Worm (Caenorhabditis elegans) whole organism, L1 larva: ENCODE data around the gene srw-139.

Source experiments
- C04F5.9 ChIP-seq: sonication (generic microtip); optimal IDR thresholded peaks from 2 replicates; lab custom pipeline; 2016; ENCODE audit warnings: missing genetic modification characterization, missing compliant biosample characterization
- C16A3.4 ChIP-seq: fragments of 150-350 bp; optimal IDR thresholded peaks from 2 replicates; lab custom pipeline; 2014; ENCODE audit warnings: missing biosample characterization, missing genetic modification characterization
- Y116A8C.19 ChIP-seq: sonication (generic microtip); optimal IDR thresholded peaks from 2 replicates; lab custom pipeline; 2016; ENCODE audit warnings: missing compliant biosample characterization, missing genetic modification characterization, borderline replicate concordance
- aha-1 ChIP-seq: fragments of 150-350 bp; optimal IDR thresholded peaks from 2 replicates; lab custom pipeline; 2014; ENCODE audit warnings: missing biosample characterization, missing genetic modification characterization
- ceh-8 ChIP-seq: fragments of 200-800 bp; sonication (Bioruptor generic); optimal IDR thresholded peaks from 2 replicates; lab custom pipeline; 2018; ENCODE audit warnings: mild to moderate bottlenecking, missing genetic modification characterization, moderate library complexity, missing compliant biosample characterization
- ceh-88 ChIP-seq: fragments of 200-800 bp; sonication (Bioruptor generic); IDR thresholded peaks from 2 replicates; pipeline ENCODE4 v1.3.6; 2022; ENCODE audit warnings: missing genetic modification characterization, missing compliant biosample characterization
- dsc-1 ChIP-seq: sonication (generic microtip); optimal IDR thresholded peaks from 2 replicates; lab custom pipeline; 2016; ENCODE audit warnings: mild to moderate bottlenecking, missing genetic modification characterization, missing compliant biosample characterization
- efl-1 ChIP-seq, 4 experiments: fragments of 150-350 bp; optimal IDR thresholded peaks in 3 of 4; peaks in 1 of 4; 1 replicate in 1 of 4; 2 replicates in 3 of 4; lab custom pipeline; 2014; ENCODE audit warnings: missing biosample characterization in 2 of 4, missing genetic modification characterization in 2 of 4, missing genetic modification reagents in 2 of 4
- efl-3 ChIP-seq: fragments of 200-800 bp; sonication (Bioruptor generic); optimal IDR thresholded peaks from 2 replicates; lab custom pipeline; 2018; ENCODE audit warnings: mild to moderate bottlenecking, missing genetic modification characterization, missing compliant biosample characterization
- egl-13 ChIP-seq: sonication (generic microtip); optimal IDR thresholded peaks from 2 replicates; lab custom pipeline; 2016; ENCODE audit warnings: missing genotype, missing genetic modification reagents, missing genetic modification characterization, missing compliant biosample characterization
- egl-27 ChIP-seq, 2 experiments: fragments of 150-350 bp in 1 of 2; sonication (generic microtip); optimal IDR thresholded peaks; 3 replicates each; lab custom pipeline; 2017 to 2018; ENCODE audit warnings: missing biosample characterization in 2 of 2, missing genetic modification characterization in 2 of 2, missing genetic modification reagents in 2 of 2
- elt-3 ChIP-seq, 6 experiments: fragments of 150-350 bp in 1 of 6; sonication (generic microtip); optimal IDR thresholded peaks; 2 replicates each; lab custom pipeline; 2017 to 2018; ENCODE audit warnings: missing biosample characterization in 6 of 6, missing genetic modification characterization in 6 of 6, inconsistent platforms in 1 of 6
- ets-5 ChIP-seq: fragments of 200-800 bp; sonication (Bioruptor generic); IDR thresholded peaks from 2 replicates; pipeline ENCODE4 v1.3.6; 2022; ENCODE audit warnings: missing genetic modification characterization, missing compliant biosample characterization
- fos-1 ChIP-seq: fragments of 150-350 bp; optimal IDR thresholded peaks from 2 replicates; lab custom pipeline; 2014; ENCODE audit warnings: missing biosample characterization, missing genetic modification characterization
- hlh-4 ChIP-seq: sonication (generic microtip); optimal IDR thresholded peaks from 2 replicates; lab custom pipeline; 2016; ENCODE audit warnings: mild to moderate bottlenecking, missing genetic modification characterization, missing compliant biosample characterization
- irx-1 ChIP-seq: sonication (generic microtip); optimal IDR thresholded peaks from 2 replicates; lab custom pipeline; 2016; ENCODE audit warnings: missing genetic modification characterization, missing compliant biosample characterization
- isw-1 ChIP-seq: fragments of 200-800 bp; sonication (Bioruptor generic); IDR thresholded peaks from 2 replicates; pipeline ENCODE4 v1.3.6; 2022; ENCODE audit warnings: missing genetic modification characterization, missing compliant biosample characterization
- jun-1 ChIP-seq: fragments of 150-350 bp; optimal IDR thresholded peaks from 2 replicates; lab custom pipeline; 2014; ENCODE audit warnings: missing biosample characterization, missing genetic modification reagents, missing genetic modification characterization
- lin-13 ChIP-seq: fragments of 150-350 bp; optimal IDR thresholded peaks from 2 replicates; lab custom pipeline; 2014; ENCODE audit warnings: missing biosample characterization, missing genetic modification reagents, missing genetic modification characterization
- lin-14 ChIP-seq: fragments of 200-800 bp; sonication (Bioruptor generic); optimal IDR thresholded peaks from 2 replicates; lab custom pipeline; 2018; ENCODE audit warnings: mild to moderate bottlenecking, missing genetic modification characterization, moderate library complexity, missing compliant biosample characterization
- lin-35 ChIP-seq, 2 experiments: fragments of 150-350 bp; optimal IDR thresholded peaks; 2 replicates each; lab custom pipeline; 2014; ENCODE audit warnings: missing biosample characterization in 2 of 2, missing genetic modification characterization in 2 of 2, missing genetic modification reagents in 2 of 2
- lir-3 ChIP-seq: sonication (generic microtip); optimal IDR thresholded peaks from 2 replicates; lab custom pipeline; 2016; ENCODE audit warnings: mild to moderate bottlenecking, missing genetic modification characterization, moderate library complexity, missing compliant biosample characterization; ENCODE audit not compliant: poor library complexity
- lsy-2 ChIP-seq, 2 experiments: fragments of 150-350 bp; optimal IDR thresholded peaks; 2 replicates each; lab custom pipeline; 2014; ENCODE audit warnings: missing biosample characterization in 2 of 2, missing genetic modification characterization in 2 of 2
- mab-9 ChIP-seq: fragments of 200-800 bp; sonication (Bioruptor generic); IDR thresholded peaks from 2 replicates; pipeline ENCODE4 v1.3.6; 2022; ENCODE audit warnings: missing genetic modification reagents, missing genetic modification characterization, missing compliant biosample characterization
- nhr-12 ChIP-seq: sonication (generic microtip); optimal IDR thresholded peaks from 2 replicates; lab custom pipeline; 2017; ENCODE audit warnings: missing biosample characterization, missing genetic modification characterization
- nhr-47 ChIP-seq: sonication (generic microtip); optimal IDR thresholded peaks from 2 replicates; lab custom pipeline; 2016; ENCODE audit warnings: mild to moderate bottlenecking, missing genetic modification characterization, moderate library complexity, missing compliant biosample characterization
- nhr-76 ChIP-seq: sonication (generic microtip); optimal IDR thresholded peaks from 2 replicates; lab custom pipeline; 2017; ENCODE audit warnings: missing biosample characterization, missing genetic modification characterization
- nhr-77 ChIP-seq: fragments of 150-350 bp; optimal IDR thresholded peaks from 2 replicates; lab custom pipeline; 2014; ENCODE audit warnings: missing biosample characterization, missing genetic modification characterization
- nhr-84 ChIP-seq: sonication (generic microtip); optimal IDR thresholded peaks from 2 replicates; lab custom pipeline; 2017; ENCODE audit warnings: missing biosample characterization, missing genetic modification characterization
- pag-3 ChIP-seq: sonication (generic microtip); optimal IDR thresholded peaks from 2 replicates; lab custom pipeline; 2017; ENCODE audit warnings: missing genetic modification characterization, mild to moderate bottlenecking, missing compliant biosample characterization, antibody characterized with exemption, borderline replicate concordance; ENCODE audit not compliant: insufficient read depth
- pax-3 ChIP-seq: fragments of 200-800 bp; sonication (Bioruptor generic); optimal IDR thresholded peaks from 2 replicates; lab custom pipeline; 2018; ENCODE audit warnings: mild to moderate bottlenecking, missing genetic modification characterization, moderate library complexity, missing compliant biosample characterization
- rnt-1 ChIP-seq: sonication (generic microtip); optimal IDR thresholded peaks from 2 replicates; lab custom pipeline; 2016; ENCODE audit warnings: mild to moderate bottlenecking, missing genetic modification characterization, moderate library complexity, missing compliant biosample characterization
- skn-1 ChIP-seq: fragments of 150-350 bp; optimal IDR thresholded peaks from 2 replicates; lab custom pipeline; 2014; ENCODE audit warnings: missing biosample characterization, missing genetic modification characterization
- snu-23 ChIP-seq: sonication (generic microtip); optimal IDR thresholded peaks from 2 replicates; lab custom pipeline; 2016; ENCODE audit warnings: missing genetic modification characterization, missing compliant biosample characterization
- sptf-1 ChIP-seq: fragments of 150-350 bp; optimal IDR thresholded peaks from 2 replicates; lab custom pipeline; 2014; ENCODE audit warnings: missing biosample characterization, missing genetic modification characterization
- swsn-7 ChIP-seq: sonication (generic microtip); optimal IDR thresholded peaks from 2 replicates; lab custom pipeline; 2016; ENCODE audit warnings: missing genetic modification characterization, missing compliant biosample characterization
- unc-98 ChIP-seq: fragments of 200-800 bp; sonication (Bioruptor generic); IDR thresholded peaks from 2 replicates; pipeline ENCODE4 v1.3.6; 2022; ENCODE audit warnings: missing genetic modification characterization, missing compliant biosample characterization
- ztf-11 ChIP-seq, 2 experiments: sonication (generic microtip); optimal IDR thresholded peaks; 2 replicates each; lab custom pipeline; 2016 to 2017; ENCODE audit warnings: missing genetic modification characterization in 2 of 2, missing biosample characterization in 1 of 2, missing compliant biosample characterization in 1 of 2
- ztf-4 ChIP-seq: fragments of 150-350 bp; optimal IDR thresholded peaks from 2 replicates; lab custom pipeline; 2014; ENCODE audit warnings: missing biosample characterization, missing genetic modification characterization

The srw-139 gene

DNA sequence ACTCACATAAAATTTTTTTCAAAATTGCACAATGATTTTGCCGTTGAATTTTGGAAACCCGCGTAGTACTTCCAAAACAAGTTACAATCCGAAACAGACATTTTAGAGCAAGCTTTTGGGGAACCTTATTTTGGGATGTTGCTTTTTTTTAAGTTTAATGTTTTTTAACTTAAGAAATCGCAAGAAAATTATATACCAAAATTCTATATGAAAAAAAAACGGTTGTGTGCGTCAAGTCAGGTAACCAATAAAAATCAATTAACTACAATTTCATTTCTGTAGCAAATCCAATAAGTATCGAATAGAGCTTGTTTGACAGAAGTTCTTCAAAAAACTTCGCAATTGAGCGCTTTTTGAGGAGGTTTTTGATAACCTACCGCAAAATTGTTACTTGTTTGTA is 1.9 kb downstream of the srw-139 start, which contains the start of gene srw-117:
Gene srw-117, minus strand, starts transcription at position 101 of the 400 bp plus-strand sequence.
- no peak for TF ChIP-seq snu-23
- no peak for TF ChIP-seq nhr-77 (tag; lab: Kevin White, UChicago)
- no peak for TF ChIP-seq lir-3
- no peak for TF ChIP-seq sptf-1 (tag; lab: Kevin White, UChicago)
- TF ChIP-seq isw-1 (GFP tag; lab: Robert Waterston, UW) = no peak
- no peak for TF ChIP-seq egl-27 (tag; optimal IDR thresholded peaks at IDR 0.05; lab: Kevin White, UChicago)
- no peak for TF ChIP-seq rnt-1 (tag; lab: Kevin White, UChicago)
- TF ChIP-seq lsy-2 (tag; optimal IDR thresholded peaks at IDR 0.05; lab: Kevin White, UChicago) = no peak
- TF ChIP-seq C16A3.4 (tag; lab: Kevin White, UChicago) = no peak
- TF ChIP-seq Y116A8C.19 (tag; lab: Kevin White, UChicago) = no peak
- TF ChIP-seq efl-3 (GFP tag; lab: Kevin White, UChicago) = no peak
- no peak for TF ChIP-seq hlh-4
- TF ChIP-seq pag-3 (tag; lab: Kevin White, UChicago) = no peak
- TF ChIP-seq unc-98 = no peak
- TF ChIP-seq ztf-11 (tag; optimal IDR thresholded peaks at IDR 0.05; lab: Kevin White, UChicago) = no peak
- TF ChIP-seq nhr-76 (tag; lab: Kevin White, UChicago) = no peak

- TF ChIP-seq lin-14 (no peak), swsn-7 (tag; lab: Kevin White, UChicago) (no peak), pax-3 (tag; lab: Kevin White, UChicago) (no peak), elt-3 (tag; optimal IDR thresholded peaks at IDR 0.05; lab: Kevin White, UChicago) (no peak), mab-9 (GFP tag; lab: Robert Waterston, UW) (no peak), lin-13 (GFP tag; lab: Kevin White, UChicago) (no peak), jun-1 (tag; lab: Kevin White, UChicago) (no peak), aha-1 (no peak), lin-35 (GFP tag; optimal IDR thresholded peaks at IDR 0.05; lab: Kevin White, UChicago) (no peak), ztf-11 (tag; optimal IDR thresholded peaks at IDR 0.05; lab: Kevin White, UChicago) (no peak), dsc-1 (no peak), ceh-88 (GFP tag; lab: Robert Waterston, UW) (no peak), egl-13 (tag; lab: Kevin White, UChicago) (no peak), nhr-84 (tag; lab: Kevin White, UChicago) (no peak), ceh-8 (no peak), nhr-47 (no peak), irx-1 (tag; lab: Kevin White, UChicago) (no peak)
Observed at ce11 chrV:2979978-2980377, 5.2 kb downstream of the srw-139 start, which contains the start of gene srw-118. TSS of gene srw-118 (minus strand) at chrV:2980078.

DNA sequence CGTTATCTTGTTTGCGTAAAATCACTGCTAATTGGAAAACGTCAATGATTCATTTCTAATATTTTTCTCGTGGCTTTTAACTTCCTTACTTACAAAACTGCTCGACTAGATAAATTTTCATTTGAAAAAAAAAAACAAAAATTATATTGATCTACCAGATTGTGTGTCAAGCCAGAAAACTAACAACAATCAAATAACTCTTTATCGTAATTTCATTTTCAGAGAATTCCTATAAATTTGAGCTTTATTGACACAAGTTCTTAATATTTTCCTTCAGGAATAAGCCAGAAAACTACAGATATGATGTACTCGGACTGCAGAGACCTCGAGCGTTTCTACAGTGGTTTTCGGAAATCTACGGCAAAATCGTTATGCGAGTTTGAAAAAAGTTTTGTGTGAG is 8.9 kb downstream of the srw-139 start, which contains the start of gene srw-124:
Gene srw-124, plus strand, starts transcription at position 301 of the 400 bp plus-strand sequence.
- TF ChIP-seq ztf-4 (tag; lab: Kevin White, UChicago) (no peak), ets-5 (GFP tag; lab: Robert Waterston, UW) (no peak), isw-1 (GFP tag; lab: Robert Waterston, UW) (no peak), lir-3 (no peak), skn-1 (no peak), fos-1 (tag; lab: Kevin White, UChicago) (no peak), nhr-12 (tag; lab: Kevin White, UChicago) (no peak), lsy-2 (tag; optimal IDR thresholded peaks at IDR 0.05; lab: Kevin White, UChicago) (no peak), efl-1 (optimal IDR thresholded peaks at IDR 0.05; lab: Kevin White, UChicago) (no peak), efl-1 (GFP tag; optimal IDR thresholded peaks at IDR 0.05 in 1 of 2; lab: Kevin White, UChicago) (no peak), C04F5.9 (tag; lab: Kevin White, UChicago) (no peak), egl-27 (tag; optimal IDR thresholded peaks at IDR 0.05; lab: Kevin White, UChicago) (no peak)
